Worm (Caenorhabditis elegans): ENCODE measurements around the gene T05A12.3.

T05A12.3 gene

ce11 chrIV:6907487-6907886 lies 20.0 kb upstream of the T05A12.3 start:
- TF ChIP-seq med-1 (GFP tag; optimal IDR thresholded peaks at IDR 0.05; ENCODE audit: insufficient read depth) (no peak), tab-1 (GFP tag; IDR thresholded peaks at IDR 0.05) (no peak)

ce11 chrIV:6905947-6906489 lies 18.6 kb upstream of the T05A12.3 start, which contains the start of the genes T22D1.17 and T22D1.8:
T22D1.17 (plus strand) TSS chrIV:6905997.
T22D1.8 (minus strand) TSS chrIV:6906348.
- TF ChIP-seq ztf-29 (GFP tag; IDR thresholded peaks at IDR 0.05), result no peak
- TF ChIP-seq T22C8.4 (GFP tag; IDR thresholded peaks at IDR 0.05), result no peak
- TF ChIP-seq klf-2 (GFP tag; conservative IDR thresholded peaks at IDR 0.05), result no peak
- no peak for TF ChIP-seq med-1 (GFP tag; optimal IDR thresholded peaks at IDR 0.05; ENCODE audit: insufficient read depth)
- TF ChIP-seq ref-1 (GFP tag; conservative IDR thresholded peaks at IDR 0.05), result no peak
- TF ChIP-seq tab-1 (GFP tag; IDR thresholded peaks at IDR 0.05), result no peak
- no peak for TF ChIP-seq ztf-23 (GFP tag; IDR thresholded peaks at IDR 0.05)
- TF ChIP-seq cog-1 (tag; optimal IDR thresholded peaks at IDR 0.05), result no peak
- TF ChIP-seq flt-1 (GFP tag; IDR thresholded peaks at IDR 0.05), result no peak

- TF ChIP-seq T22C8.4 (GFP tag; IDR thresholded peaks at IDR 0.05), result no peak
- TF ChIP-seq ztf-29 (GFP tag; IDR thresholded peaks at IDR 0.05), result no peak
- TF ChIP-seq flt-1 (GFP tag; IDR thresholded peaks at IDR 0.05), result no peak
- TF ChIP-seq med-1 (GFP tag; optimal IDR thresholded peaks at IDR 0.05; ENCODE audit: insufficient read depth), result no peak
- no peak for TF ChIP-seq ztf-23 (GFP tag; IDR thresholded peaks at IDR 0.05)
- TF ChIP-seq ref-1 (GFP tag; conservative IDR thresholded peaks at IDR 0.05), result no peak
- no peak for TF ChIP-seq klf-2 (GFP tag; conservative IDR thresholded peaks at IDR 0.05)
- no peak for TF ChIP-seq tab-1 (GFP tag; IDR thresholded peaks at IDR 0.05)
- TF ChIP-seq cog-1 (tag; optimal IDR thresholded peaks at IDR 0.05), result no peak
Measured at ce11 chrIV:6905428-6905827, 18.0 kb upstream of the T05A12.3 start.

- TF ChIP-seq tab-1 (GFP tag; IDR thresholded peaks at IDR 0.05) (no peak), med-1 (GFP tag; optimal IDR thresholded peaks at IDR 0.05; ENCODE audit: insufficient read depth) (no peak), klf-2 (GFP tag; conservative IDR thresholded peaks at IDR 0.05) (no peak)
Measured at ce11 chrIV:6904606-6905005, 17.2 kb upstream of the T05A12.3 start.

ce11 chrIV:6903575-6903974 lies 16.1 kb upstream of the T05A12.3 start, which contains the start of gene T22D1.5:
T22D1.5 (plus strand) TSS chrIV:6903950.
- TF ChIP-seq ref-1 (GFP tag; conservative IDR thresholded peaks at IDR 0.05), result no peak
- no peak for TF ChIP-seq T22C8.4 (GFP tag; IDR thresholded peaks at IDR 0.05)
- TF ChIP-seq ztf-29 (GFP tag; IDR thresholded peaks at IDR 0.05), result no peak
- no peak for TF ChIP-seq tab-1 (GFP tag; IDR thresholded peaks at IDR 0.05)
- no peak for TF ChIP-seq med-1 (GFP tag; optimal IDR thresholded peaks at IDR 0.05; ENCODE audit: insufficient read depth)
- TF ChIP-seq cog-1 (tag; optimal IDR thresholded peaks at IDR 0.05), result no peak
- no peak for TF ChIP-seq klf-2 (GFP tag; conservative IDR thresholded peaks at IDR 0.05)
- no peak for TF ChIP-seq ztf-23 (GFP tag; IDR thresholded peaks at IDR 0.05)
- no peak for TF ChIP-seq flt-1 (GFP tag; IDR thresholded peaks at IDR 0.05)

- TF ChIP-seq ztf-29 (GFP tag; IDR thresholded peaks at IDR 0.05), result no peak
- TF ChIP-seq ref-1 (GFP tag; conservative IDR thresholded peaks at IDR 0.05), result no peak
- TF ChIP-seq ztf-23 (GFP tag; IDR thresholded peaks at IDR 0.05), result no peak
- no peak for TF ChIP-seq flt-1 (GFP tag; IDR thresholded peaks at IDR 0.05)
- no peak for TF ChIP-seq klf-2 (GFP tag; conservative IDR thresholded peaks at IDR 0.05)
- TF ChIP-seq tab-1 (GFP tag; IDR thresholded peaks at IDR 0.05), result no peak
- no peak for TF ChIP-seq T22C8.4 (GFP tag; IDR thresholded peaks at IDR 0.05)
- no peak for TF ChIP-seq cog-1 (tag; optimal IDR thresholded peaks at IDR 0.05)
- no peak for TF ChIP-seq med-1 (GFP tag; optimal IDR thresholded peaks at IDR 0.05; ENCODE audit: insufficient read depth)
Measured at ce11 chrIV:6883342-6883741, 4.1 kb downstream of the T05A12.3 start, which contains the start of gene tre-2. tre-2 (minus strand) TSS chrIV:6883442.

ce11 chrIV:6881183-6881582 lies 6.3 kb downstream of the T05A12.3 start:
- TF ChIP-seq ztf-29 (GFP tag; IDR thresholded peaks at IDR 0.05), result no peak
- TF ChIP-seq klf-2 (GFP tag; conservative IDR thresholded peaks at IDR 0.05), result no peak
- no peak for TF ChIP-seq ztf-23 (GFP tag; IDR thresholded peaks at IDR 0.05)
- no peak for TF ChIP-seq med-1 (GFP tag; optimal IDR thresholded peaks at IDR 0.05; ENCODE audit: insufficient read depth)

ce11 chrIV:6880415-6880814 lies 7.0 kb downstream of the T05A12.3 start:
- TF ChIP-seq ztf-23 (GFP tag; IDR thresholded peaks at IDR 0.05) (no peak), T22C8.4 (GFP tag; IDR thresholded peaks at IDR 0.05) (no peak)

- TF ChIP-seq med-1 (GFP tag; optimal IDR thresholded peaks at IDR 0.05; ENCODE audit: insufficient read depth), result no peak
- no peak for TF ChIP-seq ztf-23 (GFP tag; IDR thresholded peaks at IDR 0.05)
- no peak for TF ChIP-seq flt-1 (GFP tag; IDR thresholded peaks at IDR 0.05)
- no peak for TF ChIP-seq ztf-29 (GFP tag; IDR thresholded peaks at IDR 0.05)
- no peak for TF ChIP-seq cog-1 (tag; optimal IDR thresholded peaks at IDR 0.05)
- no peak for TF ChIP-seq T22C8.4 (GFP tag; IDR thresholded peaks at IDR 0.05)
- TF ChIP-seq ref-1 (GFP tag; conservative IDR thresholded peaks at IDR 0.05), result no peak
- no peak for TF ChIP-seq klf-2 (GFP tag; conservative IDR thresholded peaks at IDR 0.05)
- no peak for TF ChIP-seq tab-1 (GFP tag; IDR thresholded peaks at IDR 0.05)
Measured at ce11 chrIV:6879666-6880210, 7.7 kb downstream of the T05A12.3 start.

- TF ChIP-seq ztf-29 (GFP tag; IDR thresholded peaks at IDR 0.05) (no peak), ref-1 (GFP tag; conservative IDR thresholded peaks at IDR 0.05) (no peak)
Measured at ce11 chrIV:6878912-6879554, 8.4 kb downstream of the T05A12.3 start.

Data from whole organism, midembryonic.